Worm (Caenorhabditis elegans) whole organism, midembryonic: ENCODE measurements around the gene F22F7.12.
A peak's percentile ranks its signal among the peaks of the same experiment; 100 is the strongest.

ENCODE experiments used
- cog-1 ChIP-seq: sonication (generic microtip); optimal IDR thresholded peaks from 2 replicates; lab custom pipeline; 2016; ENCODE audit warnings: missing genetic modification characterization, missing compliant biosample characterization
- flt-1 ChIP-seq: fragments of 200-800 bp; sonication (Bioruptor generic); IDR thresholded peaks from 2 replicates; pipeline ENCODE4 v1.3.6; 2022; ENCODE audit warnings: missing genetic modification characterization, missing compliant biosample characterization
- klf-2 ChIP-seq: fragments of 200-800 bp; sonication (Bioruptor generic); conservative IDR thresholded peaks from 2 replicates; pipeline ENCODE4 v1.3.6; 2022; ENCODE audit warnings: missing genetic modification reagents, missing genetic modification characterization, missing compliant biosample characterization
- med-1 ChIP-seq: sonication (generic microtip); optimal IDR thresholded peaks from 2 replicates; lab custom pipeline; 2017; ENCODE audit warnings: missing genetic modification characterization, mild to moderate bottlenecking, missing compliant biosample characterization, antibody characterized with exemption, missing genetic modification reagents; ENCODE audit not compliant: insufficient read depth
- ref-1 ChIP-seq: fragments of 200-800 bp; sonication (Bioruptor generic); conservative IDR thresholded peaks from 2 replicates; pipeline ENCODE4 v1.3.6; 2022; ENCODE audit warnings: missing genetic modification reagents, missing genetic modification characterization, missing compliant biosample characterization
- tab-1 ChIP-seq: fragments of 200-800 bp; sonication (Bioruptor generic); IDR thresholded peaks from 2 replicates; pipeline ENCODE4 v1.3.6; 2022; ENCODE audit warnings: missing genetic modification characterization, missing compliant biosample characterization
- ztf-23 ChIP-seq: fragments of 200-800 bp; sonication (Bioruptor generic); IDR thresholded peaks from 2 replicates; pipeline ENCODE4 v1.3.6; 2022; ENCODE audit warnings: missing genetic modification reagents, missing genetic modification characterization, missing compliant biosample characterization
- ztf-29 ChIP-seq: fragments of 200-800 bp; sonication (Bioruptor generic); IDR thresholded peaks from 2 replicates; pipeline ENCODE4 v1.3.6; 2022; ENCODE audit warnings: missing genetic modification reagents, missing genetic modification characterization, missing compliant biosample characterization

DNA sequence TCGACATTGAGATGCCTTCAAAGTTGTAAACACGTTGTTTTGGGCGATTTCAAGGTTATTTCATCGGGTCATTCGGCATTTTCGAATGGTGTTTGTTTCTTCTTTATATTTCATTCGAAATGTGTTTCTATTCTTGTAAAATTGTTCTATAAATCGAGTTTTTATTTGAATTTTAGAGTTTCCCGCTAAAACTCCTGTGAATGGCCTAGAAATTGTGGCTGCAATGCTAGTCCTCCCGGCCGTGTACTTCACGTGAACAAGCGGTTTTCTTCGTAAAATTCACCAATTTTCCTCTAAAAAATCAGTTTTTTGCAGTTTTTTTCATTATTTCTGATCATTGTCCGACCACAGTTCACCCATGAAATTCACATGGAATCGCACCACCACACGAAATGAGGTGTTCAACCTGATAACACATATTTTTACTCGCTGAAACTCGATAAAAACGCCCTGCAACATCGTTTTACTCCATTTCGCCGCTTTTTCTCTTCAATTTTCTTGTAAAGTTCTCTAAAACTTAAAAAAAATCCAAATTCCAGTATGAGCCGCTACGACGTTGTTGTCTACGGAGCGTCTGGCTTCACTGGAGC lies 17.2 kb downstream of the F22F7.12 start, which contains the start of gene ldp-1:
- peak; percentile 22; the same call in 1 of the 2 replicates for TF ChIP-seq flt-1 (GFP tag; lab: Robert Waterston, UW)
- TF ChIP-seq ztf-23 (GFP tag; lab: Robert Waterston, UW), result no peak
- no peak for TF ChIP-seq ztf-29
- no peak for TF ChIP-seq med-1
- TF ChIP-seq klf-2 (GFP tag; lab: Robert Waterston, UW), result no peak
- TF ChIP-seq cog-1, result peak; percentile 49
- no peak for TF ChIP-seq ref-1 (GFP tag; lab: Robert Waterston, UW)
- no peak for TF ChIP-seq tab-1
